Fruit fly (Drosophila melanogaster): ENCODE results near the gene CG42521.

- TF ChIP-seq psq (optimal IDR thresholded peaks at IDR 0.05) (no peak), CG8478 (optimal IDR thresholded peaks at IDR 0.05) (no peak), pan (optimal IDR thresholded peaks at IDR 0.05) (no peak), Dll (optimal IDR thresholded peaks at IDR 0.05) (no peak), usp (GFP tag; optimal IDR thresholded peaks at IDR 0.05) (no peak)
Measured at dm6 chr3L:10660744-10661589, 37.6 kb upstream of the CG42521 start, which contains the start of the genes CG32066 and CG8003.
